In the genomic region with DNA sequence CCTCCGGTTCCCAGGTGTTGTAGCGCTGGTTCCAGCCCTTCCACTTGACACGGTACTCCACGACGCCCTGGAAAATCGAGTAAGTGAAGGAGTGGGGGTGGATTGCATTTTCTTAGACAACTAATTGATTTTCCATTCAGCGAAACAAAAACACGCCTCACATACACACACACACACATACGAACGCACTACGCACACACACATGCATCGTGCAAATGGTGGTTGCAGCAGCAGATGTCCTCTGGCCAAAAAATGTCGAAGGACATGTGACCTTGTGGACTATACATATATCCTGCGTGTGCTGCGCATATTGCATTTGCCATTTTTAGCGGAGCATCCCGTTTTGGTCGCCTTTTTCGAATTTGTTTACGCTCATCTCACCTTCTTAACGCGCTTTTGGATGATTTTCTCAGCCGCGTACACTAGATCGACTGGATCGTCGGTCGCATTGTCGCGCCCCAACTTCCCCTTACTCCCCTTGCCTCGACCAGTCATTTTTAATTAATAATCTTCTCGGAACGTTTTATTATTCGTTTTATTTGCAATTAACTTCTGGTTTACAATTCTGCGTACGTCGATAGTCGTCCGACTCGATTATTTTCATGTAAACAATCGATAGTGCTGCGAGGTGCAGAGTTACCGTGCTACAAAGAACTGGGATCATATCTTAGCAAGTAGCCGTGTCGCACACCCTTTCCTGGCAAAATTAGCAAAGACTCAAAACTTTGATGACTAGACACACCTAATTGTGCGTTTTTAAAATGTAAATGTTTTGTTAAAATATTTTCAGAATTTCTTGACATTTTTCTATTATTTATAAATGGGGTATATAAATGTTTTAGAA, we compare ENCODE assay signal across 1 fruit fly cellular context.
TF ChIP-seq lines count a peak whose summit lies in the region.

Pc (minus strand) TSS at position 605 of the 844 bp plus-strand sequence.

TF ChIP-seq in whole organism, embryonic, 481 proteins besides CTCF, POLR2A, EP300 and RAD21 (continued from another document and continues in another):
- TF ChIP-seq Mrtf (GFP tag; IDR thresholded peaks at IDR 0.05; lab: Robert Waterston, UW) (no peak), insv (GFP tag; optimal IDR thresholded peaks at IDR 0.05; lab: Kevin White, UChicago) (no peak), CG17186 (GFP tag; optimal IDR thresholded peaks at IDR 0.05; lab: Kevin White, UChicago) (peak; percentile 57), E2f1 (GFP tag; IDR thresholded peaks at IDR 0.05; lab: Robert Waterston, UW) (no peak), CG2889 (GFP tag; IDR thresholded peaks at IDR 0.05; lab: Robert Waterston, UW) (no peak), Dfd (GFP tag; optimal IDR thresholded peaks at IDR 0.05; lab: Kevin White, UChicago) (no peak), unc-4 (GFP tag; IDR thresholded peaks at IDR 0.05; lab: Robert Waterston, UW; ENCODE audit: partially characterized antibody) (peak; percentile 86), Abd-B (GFP tag; optimal IDR thresholded peaks at IDR 0.05; lab: Kevin White, UChicago) (no peak), CG4282 (GFP tag; optimal IDR thresholded peaks at IDR 0.05; lab: Kevin White, UChicago) (peak; percentile 40), cwo (GFP tag; optimal IDR thresholded peaks at IDR 0.05; lab: Kevin White, UChicago) (no peak), CG17802 (tag; optimal IDR thresholded peaks at IDR 0.05; lab: Kevin White, UChicago) (peak; percentile 8), CG4707 (GFP tag; optimal IDR thresholded peaks at IDR 0.05; lab: Kevin White, UChicago) (no peak), Gsc (GFP tag; IDR thresholded peaks at IDR 0.05; lab: Robert Waterston, UW) (no peak), CG7556 (GFP tag; optimal IDR thresholded peaks at IDR 0.05; lab: Kevin White, UChicago) (no peak), NK7.1 (GFP tag; optimal IDR thresholded peaks at IDR 0.05; lab: Kevin White, UChicago) (no peak), sisA (GFP tag; IDR thresholded peaks at IDR 0.05; lab: Robert Waterston, UW) (no peak), gro (GFP tag; optimal IDR thresholded peaks at IDR 0.05; lab: Kevin White, UChicago) (peak; percentile 63), so (GFP tag; IDR thresholded peaks at IDR 0.05; lab: Robert Waterston, UW) (no peak), Lhr (GFP tag; optimal IDR thresholded peaks at IDR 0.05; lab: Kevin White, UChicago) (peak; percentile 91), en (GFP tag; optimal IDR thresholded peaks at IDR 0.05; lab: Kevin White, UChicago) (no peak), Adf1 (GFP tag; IDR thresholded peaks at IDR 0.05; lab: Robert Waterston, UW) (no peak), MBD-R2 (GFP tag; IDR thresholded peaks at IDR 0.05; lab: Robert Waterston, UW) (peak; percentile 80), CG33557 (GFP tag; optimal IDR thresholded peaks at IDR 0.05; lab: Kevin White, UChicago) (no peak), HLH4C (GFP tag; IDR thresholded peaks at IDR 0.05; lab: Robert Waterston, UW; ENCODE audit: partially characterized antibody) (peak; percentile 86), Hr51 (GFP tag; optimal IDR thresholded peaks at IDR 0.05; lab: Kevin White, UChicago) (peak in 1 of 2 experiments; percentile 44), ato (GFP tag; IDR thresholded peaks at IDR 0.05; lab: Robert Waterston, UW; ENCODE audit: partially characterized antibody) (peak; percentile 72; the same call in 1 of the 2 replicates), Med (GFP tag; lab: Kevin White, UChicago) (peak; percentile 88), CG3838 (GFP tag; optimal IDR thresholded peaks at IDR 0.05; lab: Kevin White, UChicago) (no peak), CG9609 (GFP tag; optimal IDR thresholded peaks at IDR 0.05; lab: Kevin White, UChicago) (peak; percentile 4), Sox100B (GFP tag; optimal IDR thresholded peaks at IDR 0.05; lab: Kevin White, UChicago) (no peak), H2.0 (GFP tag; IDR thresholded peaks at IDR 0.05; lab: Robert Waterston, UW) (no peak), esg (GFP tag; conservative IDR thresholded peaks at IDR 0.05; lab: Robert Waterston, UW) (no peak), org-1 (GFP tag; optimal IDR thresholded peaks at IDR 0.05; lab: Kevin White, UChicago) (no peak), CG31388 (GFP tag; optimal IDR thresholded peaks at IDR 0.05; lab: Kevin White, UChicago) (no peak), CG11456 (GFP tag; IDR thresholded peaks at IDR 0.05; lab: Robert Waterston, UW) (no peak), run (tag; optimal IDR thresholded peaks at IDR 0.05; lab: Kevin White, UChicago) (no peak), CG1647 (GFP tag; optimal IDR thresholded peaks at IDR 0.05; lab: Kevin White, UChicago) (no peak), Camta (GFP tag; optimal IDR thresholded peaks at IDR 0.05; lab: Kevin White, UChicago) (peak; percentile 10), CG18011 (GFP tag; optimal IDR thresholded peaks at IDR 0.05; lab: Kevin White, UChicago) (no peak), CG32767 (GFP tag; IDR thresholded peaks at IDR 0.05; lab: Robert Waterston, UW) (no peak), emc (GFP tag; optimal IDR thresholded peaks at IDR 0.05; lab: Kevin White, UChicago) (no peak), gem (tag; optimal IDR thresholded peaks at IDR 0.05; lab: Kevin White, UChicago) (no peak), CG6683 (GFP tag; optimal IDR thresholded peaks at IDR 0.05; lab: Kevin White, UChicago) (no peak), Dp (GFP tag; optimal IDR thresholded peaks at IDR 0.05; lab: Kevin White, UChicago) (peak; percentile 66), CG10543 (GFP tag; optimal IDR thresholded peaks at IDR 0.05; lab: Kevin White, UChicago) (no peak), CG18764 (GFP tag; optimal IDR thresholded peaks at IDR 0.05; lab: Kevin White, UChicago) (peak; percentile 6), Doc3 (GFP tag; IDR thresholded peaks at IDR 0.05; lab: Robert Waterston, UW; ENCODE audit: partially characterized antibody) (peak; percentile 76), Taf1 (GFP tag; IDR thresholded peaks at IDR 0.05; lab: Robert Waterston, UW) (no peak), Doc2 (GFP tag; IDR thresholded peaks at IDR 0.05; lab: Robert Waterston, UW) (no peak), crol (GFP tag; IDR thresholded peaks at IDR 0.05; lab: Robert Waterston, UW) (no peak), CG11560 (tag; IDR thresholded peaks at IDR 0.05; lab: Robert Waterston, UW) (peak; percentile 84; the same call in 2 of the 3 replicates), Hmx (GFP tag; optimal IDR thresholded peaks at IDR 0.05; lab: Kevin White, UChicago) (no peak), gsb-n (tag; optimal IDR thresholded peaks at IDR 0.05; lab: Kevin White, UChicago) (peak; percentile 23), tup (GFP tag; optimal IDR thresholded peaks at IDR 0.05; lab: Kevin White, UChicago) (no peak), Blimp-1 (GFP tag; optimal IDR thresholded peaks at IDR 0.05; lab: Kevin White, UChicago) (no peak), shn (GFP tag; optimal IDR thresholded peaks at IDR 0.05; lab: Kevin White, UChicago) (no peak), Ravus (GFP tag; IDR thresholded peaks at IDR 0.05; lab: Robert Waterston, UW) (no peak), Awh (GFP tag; IDR thresholded peaks at IDR 0.05; lab: Robert Waterston, UW) (no peak), CG11504 (tag; optimal IDR thresholded peaks at IDR 0.05; lab: Kevin White, UChicago) (peak; percentile 56), Rfx (GFP tag; IDR thresholded peaks at IDR 0.05; lab: Robert Waterston, UW) (peak; percentile 43), CG8290 (GFP tag; optimal IDR thresholded peaks at IDR 0.05; lab: Kevin White, UChicago) (peak; percentile 13), CG8290 (tag; optimal IDR thresholded peaks at IDR 0.05; lab: Kevin White, UChicago) (peak in 1 of 2 experiments; percentile 78), maf-S (GFP tag; optimal IDR thresholded peaks at IDR 0.05; lab: Kevin White, UChicago) (no peak), CG17829 (tag; optimal IDR thresholded peaks at IDR 0.05; lab: Kevin White, UChicago) (peak; percentile 48), br (optimal IDR thresholded peaks at IDR 0.05; lab: Kevin White, UChicago) (no peak), CG14965 (GFP tag; optimal IDR thresholded peaks at IDR 0.05; lab: Kevin White, UChicago; ENCODE audit: borderline replicate concordance) (no peak), B-H1 (GFP tag; IDR thresholded peaks at IDR 0.05; lab: Robert Waterston, UW) (no peak), Spps (tag; optimal IDR thresholded peaks at IDR 0.05; lab: Kevin White, UChicago) (no peak), stwl (tag; optimal IDR thresholded peaks at IDR 0.05; lab: Kevin White, UChicago) (peak; percentile 89), ase (GFP tag; IDR thresholded peaks at IDR 0.05; lab: Robert Waterston, UW) (no peak), onecut (GFP tag; IDR thresholded peaks at IDR 0.05; lab: Robert Waterston, UW) (peak; percentile 18; the same call in 1 of the 2 replicates), Dip2 (GFP tag; IDR thresholded peaks at IDR 0.05; lab: Robert Waterston, UW) (no peak), pfk (GFP tag; optimal IDR thresholded peaks at IDR 0.05; lab: Kevin White, UChicago) (no peak), CG5180 (GFP tag; optimal IDR thresholded peaks at IDR 0.05; lab: Kevin White, UChicago) (no peak), phol (tag; optimal IDR thresholded peaks at IDR 0.05; lab: Kevin White, UChicago) (peak; percentile 47), ERR (GFP tag; optimal IDR thresholded peaks at IDR 0.05; lab: Kevin White, UChicago) (no peak), CG6175 (GFP tag; IDR thresholded peaks at IDR 0.05; lab: Robert Waterston, UW) (no peak), CG30020 (tag; optimal IDR thresholded peaks at IDR 0.05; lab: Kevin White, UChicago) (peak; percentile 82), CG9932 (GFP tag; IDR thresholded peaks at IDR 0.05; lab: Robert Waterston, UW) (peak; percentile 46), Deaf1 (tag; optimal IDR thresholded peaks at IDR 0.05; lab: Kevin White, UChicago) (no peak), eyg (GFP tag; optimal IDR thresholded peaks at IDR 0.05; lab: Kevin White, UChicago) (no peak), sens-2 (GFP tag; IDR thresholded peaks at IDR 0.05; lab: Robert Waterston, UW) (no peak), sc (optimal IDR thresholded peaks at IDR 0.05; lab: Kevin White, UChicago) (no peak), sc (GFP tag; optimal IDR thresholded peaks at IDR 0.05; lab: Kevin White, UChicago) (no peak), Max (GFP tag; optimal IDR thresholded peaks at IDR 0.05; lab: Kevin White, UChicago) (peak; percentile 30), CG11085 (GFP tag; IDR thresholded peaks at IDR 0.05; lab: Robert Waterston, UW) (0 out of 2 replicates have a peak, but pooled peaks have one; percentile 18), Mad (GFP tag; optimal IDR thresholded peaks at IDR 0.05; lab: Kevin White, UChicago) (no peak), dpn (GFP tag; optimal IDR thresholded peaks at IDR 0.05; lab: Kevin White, UChicago) (peak; percentile 11 to 16), gcm (GFP tag; optimal IDR thresholded peaks at IDR 0.05; lab: Kevin White, UChicago) (no peak), CG15479 (GFP tag; optimal IDR thresholded peaks at IDR 0.05; lab: Kevin White, UChicago) (peak; percentile 24), CG6689 (GFP tag; IDR thresholded peaks at IDR 0.05; lab: Robert Waterston, UW) (no peak), jumu (GFP tag; optimal IDR thresholded peaks at IDR 0.05; lab: Kevin White, UChicago) (no peak), CG1603 (tag; optimal IDR thresholded peaks at IDR 0.05; lab: Kevin White, UChicago) (peak; percentile 100), zen2 (GFP tag; IDR thresholded peaks at IDR 0.05; lab: Robert Waterston, UW; ENCODE audit: partially characterized antibody) (peak; percentile 56; the same call in 2 of the 3 replicates), CG1529 (GFP tag; optimal IDR thresholded peaks at IDR 0.05; lab: Kevin White, UChicago) (no peak), schlank (tag; optimal IDR thresholded peaks at IDR 0.05; lab: Kevin White, UChicago) (no peak), CG3163 (GFP tag; optimal IDR thresholded peaks at IDR 0.05; lab: Kevin White, UChicago) (no peak), cad (GFP tag; optimal IDR thresholded peaks at IDR 0.05; lab: Kevin White, UChicago) (peak; percentile 40), CG6654 (GFP tag; optimal IDR thresholded peaks at IDR 0.05; lab: Kevin White, UChicago) (no peak), CG1024 (GFP tag; IDR thresholded peaks at IDR 0.05; lab: Robert Waterston, UW) (no peak), kay (GFP tag; optimal IDR thresholded peaks at IDR 0.05; lab: Kevin White, UChicago) (peak; percentile 83), CG4360 (GFP tag; IDR thresholded peaks at IDR 0.05; lab: Robert Waterston, UW) (no peak), ttk (GFP tag; IDR thresholded peaks at IDR 0.05; lab: Robert Waterston, UW) (no peak), CG12104 (GFP tag; optimal IDR thresholded peaks at IDR 0.05; lab: Kevin White, UChicago) (no peak), CHES-1-like (GFP tag; optimal IDR thresholded peaks at IDR 0.05; lab: Kevin White, UChicago) (peak; percentile 66), Xbp1 (GFP tag; optimal IDR thresholded peaks at IDR 0.05; lab: Kevin White, UChicago) (peak; percentile 10), CG8359 (GFP tag; optimal IDR thresholded peaks at IDR 0.05; lab: Kevin White, UChicago; ENCODE audit: borderline replicate concordance) (no peak), CG8944 (GFP tag; optimal IDR thresholded peaks at IDR 0.05; lab: Kevin White, UChicago) (no peak), CG4854 (GFP tag; optimal IDR thresholded peaks at IDR 0.05; lab: Kevin White, UChicago) (peak; percentile 25), Dll (GFP tag; IDR thresholded peaks at IDR 0.05; lab: Robert Waterston, UW; ENCODE audit: partially characterized antibody) (peak; percentile 84), Rx (GFP tag; IDR thresholded peaks at IDR 0.05; lab: Robert Waterston, UW) (no peak), hbn (GFP tag; IDR thresholded peaks at IDR 0.05; lab: Robert Waterston, UW; ENCODE audit: partially characterized antibody) (peak; percentile 65), lab (GFP tag; optimal IDR thresholded peaks at IDR 0.05; lab: Kevin White, UChicago) (no peak), lola (GFP tag; optimal IDR thresholded peaks at IDR 0.05; lab: Kevin White, UChicago) (peak in 1 of 3 experiments; percentile 20), CG3995 (GFP tag; optimal IDR thresholded peaks at IDR 0.05; lab: Kevin White, UChicago) (peak; percentile 24), sug (tag; optimal IDR thresholded peaks at IDR 0.05; lab: Kevin White, UChicago) (peak; percentile 49), scrt (GFP tag; optimal IDR thresholded peaks at IDR 0.05; lab: Kevin White, UChicago) (no peak), CG12236 (GFP tag; optimal IDR thresholded peaks at IDR 0.05; lab: Kevin White, UChicago) (no peak), row (GFP tag; IDR thresholded peaks at IDR 0.05; lab: Robert Waterston, UW) (peak; percentile 18; the same call in 1 of the 3 replicates), twi (tag; optimal IDR thresholded peaks at IDR 0.05; lab: Kevin White, UChicago) (peak; percentile 61), CG13624 (GFP tag; optimal IDR thresholded peaks at IDR 0.05; lab: Kevin White, UChicago) (peak; percentile 63), dmrt11E (tag; optimal IDR thresholded peaks at IDR 0.05; lab: Kevin White, UChicago) (no peak), CG12155 (GFP tag; optimal IDR thresholded peaks at IDR 0.05; lab: Kevin White, UChicago) (peak; percentile 49), Ada2b (GFP tag; IDR thresholded peaks at IDR 0.05; lab: Robert Waterston, UW) (no peak)
